Worm (Caenorhabditis elegans) whole organism, young adult: ENCODE measurements around the gene pqn-16.

ENCODE experiments used
- B0336.3 ChIP-seq: fragments of 200-800 bp; sonication (Bioruptor generic); IDR thresholded peaks from 2 replicates; pipeline ENCODE4 v1.3.6; 2022; ENCODE audit warnings: missing genetic modification characterization, missing compliant biosample characterization
- F10E7.11 ChIP-seq: sonication (generic microtip); optimal IDR thresholded peaks from 2 replicates; lab custom pipeline; 2017; ENCODE audit warnings: mild to moderate bottlenecking, missing genetic modification characterization, moderate library complexity, missing compliant biosample characterization
- F22D6.2 ChIP-seq: sonication (generic microtip); optimal IDR thresholded peaks from 2 replicates; lab custom pipeline; 2016; ENCODE audit warnings: mild to moderate bottlenecking, missing genetic modification characterization, missing compliant biosample characterization
- F57C9.4 ChIP-seq: sonication (generic microtip); optimal IDR thresholded peaks from 2 replicates; lab custom pipeline; 2017; ENCODE audit warnings: mild to moderate bottlenecking, missing genetic modification characterization, missing compliant biosample characterization
- Y53G8AR.9 ChIP-seq: fragments of 200-800 bp; sonication (Bioruptor generic); conservative IDR thresholded peaks from 2 replicates; pipeline ENCODE4 v1.3.6; 2022; ENCODE audit warnings: missing genetic modification reagents, missing genetic modification characterization, missing compliant biosample characterization
- Y67H2A.10 ChIP-seq: fragments of 200-800 bp; sonication (Bioruptor generic); conservative IDR thresholded peaks from 2 replicates; pipeline ENCODE4 v1.3.6; 2022; ENCODE audit warnings: missing genetic modification reagents, missing genetic modification characterization, missing compliant biosample characterization
- ama-1 ChIP-seq, 3 experiments: fragments of 150-350 bp in 1 of 3; sonication (generic microtip) in 2 of 3; optimal IDR thresholded peaks; 2 replicates each; lab custom pipeline; 2014 to 2018; ENCODE audit warnings: missing biosample characterization in 2 of 3, missing genetic modification characterization in 2 of 3, missing genetic modification reagents in 2 of 3
- athp-1 ChIP-seq: sonication (generic microtip); optimal IDR thresholded peaks from 2 replicates; lab custom pipeline; 2017; ENCODE audit warnings: mild to moderate bottlenecking, missing genetic modification characterization, missing compliant biosample characterization
- bed-2 ChIP-seq: fragments of 200-800 bp; sonication (Bioruptor generic); IDR thresholded peaks from 2 replicates; pipeline ENCODE4 v1.3.6; 2022; ENCODE audit warnings: missing genetic modification reagents, missing genetic modification characterization, missing compliant biosample characterization
- ceh-100 ChIP-seq: fragments of 200-800 bp; sonication (Bioruptor generic); IDR thresholded peaks from 2 replicates; pipeline ENCODE4 v1.3.6; 2022; ENCODE audit warnings: missing genetic modification reagents, missing genetic modification characterization, missing compliant biosample characterization
- dpff-1 ChIP-seq: sonication (generic microtip); optimal IDR thresholded peaks from 2 replicates; lab custom pipeline; 2017; ENCODE audit warnings: mild to moderate bottlenecking, missing genetic modification characterization, missing compliant biosample characterization
- egl-18 ChIP-seq: fragments of 200-800 bp; sonication (Bioruptor generic); IDR thresholded peaks from 2 replicates; pipeline ENCODE4 v1.3.6; 2022; ENCODE audit warnings: missing genetic modification reagents, missing genetic modification characterization, missing compliant biosample characterization
- fkh-3 ChIP-seq: sonication (generic microtip); optimal IDR thresholded peaks from 2 replicates; lab custom pipeline; 2016; ENCODE audit warnings: mild to moderate bottlenecking, missing genetic modification characterization, missing compliant biosample characterization
- gei-17 ChIP-seq: fragments of 200-800 bp; sonication (Bioruptor generic); optimal IDR thresholded peaks from 2 replicates; lab custom pipeline; 2018; ENCODE audit warnings: mild to moderate bottlenecking, missing genetic modification characterization, missing compliant biosample characterization
- hlh-12 ChIP-seq: sonication (generic microtip); optimal IDR thresholded peaks from 2 replicates; lab custom pipeline; 2016; ENCODE audit warnings: missing genetic modification characterization, missing compliant biosample characterization
- hlh-26 ChIP-seq: fragments of 200-800 bp; sonication (Bioruptor generic); conservative IDR thresholded peaks from 2 replicates; pipeline ENCODE4 v1.3.6; 2022; ENCODE audit warnings: missing genetic modification reagents, missing genetic modification characterization, missing compliant biosample characterization
- hmg-20 ChIP-seq: fragments of 200-800 bp; sonication (Bioruptor generic); IDR thresholded peaks from 2 replicates; pipeline ENCODE4 v1.3.6; 2022; ENCODE audit warnings: missing genetic modification reagents, missing genetic modification characterization, missing compliant biosample characterization
- hrde-1 ChIP-seq: sonication (generic microtip); optimal IDR thresholded peaks from 2 replicates; lab custom pipeline; 2016; ENCODE audit warnings: missing genetic modification characterization, mild to moderate bottlenecking, missing compliant biosample characterization, moderate library complexity, missing genotype, missing genetic modification reagents, borderline replicate concordance
- lag-1 ChIP-seq: fragments of 200-800 bp; sonication (Bioruptor generic); IDR thresholded peaks from 2 replicates; pipeline ENCODE4 v1.3.6; 2022; ENCODE audit warnings: missing genetic modification reagents, missing genetic modification characterization, missing compliant biosample characterization
- let-607 ChIP-seq, 2 experiments: fragments of 200-800 bp in 1 of 2; sonication (Bioruptor generic) in 1 of 2; sonication (generic microtip) in 1 of 2; optimal IDR thresholded peaks; 2 replicates each; lab custom pipeline; 2016 to 2018; ENCODE audit warnings: mild to moderate bottlenecking in 2 of 2, missing compliant biosample characterization in 2 of 2, missing genetic modification characterization in 2 of 2, moderate library complexity in 2 of 2, missing genotype in 1 of 2
- lin-26 ChIP-seq: fragments of 200-800 bp; sonication (Bioruptor generic); IDR thresholded peaks from 2 replicates; pipeline ENCODE4 v1.3.6; 2022; ENCODE audit warnings: missing genetic modification reagents, missing genetic modification characterization, missing compliant biosample characterization
- lin-35 ChIP-seq, 3 experiments: fragments of 150-350 bp in 2 of 3; sonication (generic microtip) in 1 of 3; optimal IDR thresholded peaks; 2 replicates each; lab custom pipeline; 2014 to 2018; ENCODE audit warnings: missing biosample characterization in 3 of 3, missing genetic modification characterization in 3 of 3, missing genetic modification reagents in 3 of 3
- lsl-1 ChIP-seq: fragments of 200-800 bp; sonication (Bioruptor generic); optimal IDR thresholded peaks from 2 replicates; lab custom pipeline; 2018; ENCODE audit warnings: mild to moderate bottlenecking, missing genetic modification characterization, moderate library complexity, missing compliant biosample characterization
- madf-8 ChIP-seq: fragments of 200-800 bp; sonication (Bioruptor generic); conservative IDR thresholded peaks from 2 replicates; pipeline ENCODE4 v1.3.6; 2022; ENCODE audit warnings: missing genetic modification reagents, missing genetic modification characterization, missing compliant biosample characterization
- mcd-1 ChIP-seq: fragments of 200-800 bp; sonication (Bioruptor generic); IDR thresholded peaks from 2 replicates; pipeline ENCODE4 v1.3.6; 2022; ENCODE audit warnings: missing genetic modification reagents, missing genetic modification characterization, missing compliant biosample characterization
- nhr-179 ChIP-seq: sonication (generic microtip); optimal IDR thresholded peaks from 2 replicates; lab custom pipeline; 2016; ENCODE audit warnings: mild to moderate bottlenecking, missing genetic modification characterization, missing compliant biosample characterization
- pha-4 ChIP-seq: fragments of 150-350 bp; sonication (generic microtip); optimal IDR thresholded peaks from 2 replicates; lab custom pipeline; 2014; ENCODE audit warnings: missing biosample characterization, missing genetic modification reagents, missing genetic modification characterization
- repo-1 ChIP-seq: sonication (generic microtip); optimal IDR thresholded peaks from 2 replicates; lab custom pipeline; 2017; ENCODE audit warnings: mild to moderate bottlenecking, missing genetic modification characterization, missing compliant biosample characterization
- sdz-38 ChIP-seq: sonication (generic microtip); optimal IDR thresholded peaks from 2 replicates; lab custom pipeline; 2016; ENCODE audit warnings: missing genotype, missing genetic modification characterization, missing compliant biosample characterization
- snpc-1.1 ChIP-seq: sonication (generic microtip); optimal IDR thresholded peaks from 2 replicates; lab custom pipeline; 2017; ENCODE audit warnings: missing genetic modification characterization, mild to moderate bottlenecking, missing compliant biosample characterization, antibody characterized with exemption, moderate library complexity, missing genotype, missing genetic modification reagents; ENCODE audit not compliant: insufficient read depth
- snpc-4 ChIP-seq, 5 experiments: fragments of 150-350 bp in 1 of 5; sonication (generic microtip) in 4 of 5; optimal IDR thresholded peaks; 2 replicates each; lab custom pipeline; 2014 to 2018; ENCODE audit warnings: missing genetic modification characterization in 5 of 5, missing biosample characterization in 3 of 5, antibody characterized with exemption in 2 of 5, mild to moderate bottlenecking in 2 of 5, missing compliant biosample characterization in 2 of 5, missing genotype in 2 of 5, moderate library complexity in 2 of 5, missing genetic modification reagents in 1 of 5
- somi-1 ChIP-seq: fragments of 200-800 bp; sonication (Bioruptor generic); optimal IDR thresholded peaks from 2 replicates; lab custom pipeline; 2018; ENCODE audit warnings: mild to moderate bottlenecking, missing genetic modification characterization, missing compliant biosample characterization
- tlf-1 ChIP-seq: fragments of 200-800 bp; sonication (Bioruptor generic); optimal IDR thresholded peaks from 2 replicates; lab custom pipeline; 2018; ENCODE audit warnings: mild to moderate bottlenecking, missing genetic modification characterization, missing compliant biosample characterization
- unc-62 ChIP-seq: fragments of 150-350 bp; optimal IDR thresholded peaks from 2 replicates; lab custom pipeline; 2014; ENCODE audit warnings: missing biosample characterization, missing genetic modification reagents, missing genetic modification characterization
- zfh-2 ChIP-seq: fragments of 200-800 bp; sonication (Bioruptor generic); conservative IDR thresholded peaks from 2 replicates; pipeline ENCODE4 v1.3.6; 2022; ENCODE audit warnings: missing genetic modification reagents, missing genetic modification characterization, missing compliant biosample characterization
- ztf-18 ChIP-seq: sonication (generic microtip); optimal IDR thresholded peaks from 2 replicates; lab custom pipeline; 2016; ENCODE audit warnings: missing genotype, mild to moderate bottlenecking, missing genetic modification characterization, missing compliant biosample characterization
- ztf-3 ChIP-seq: fragments of 200-800 bp; sonication (Bioruptor generic); optimal IDR thresholded peaks from 2 replicates; lab custom pipeline; 2018; ENCODE audit warnings: mild to moderate bottlenecking, missing genetic modification characterization, missing compliant biosample characterization
- ztf-6 ChIP-seq: fragments of 200-800 bp; sonication (Bioruptor generic); IDR thresholded peaks from 2 replicates; pipeline ENCODE4 v1.3.6; 2022; ENCODE audit warnings: missing genetic modification reagents, missing genetic modification characterization, missing compliant biosample characterization

Gene pqn-16

DNA sequence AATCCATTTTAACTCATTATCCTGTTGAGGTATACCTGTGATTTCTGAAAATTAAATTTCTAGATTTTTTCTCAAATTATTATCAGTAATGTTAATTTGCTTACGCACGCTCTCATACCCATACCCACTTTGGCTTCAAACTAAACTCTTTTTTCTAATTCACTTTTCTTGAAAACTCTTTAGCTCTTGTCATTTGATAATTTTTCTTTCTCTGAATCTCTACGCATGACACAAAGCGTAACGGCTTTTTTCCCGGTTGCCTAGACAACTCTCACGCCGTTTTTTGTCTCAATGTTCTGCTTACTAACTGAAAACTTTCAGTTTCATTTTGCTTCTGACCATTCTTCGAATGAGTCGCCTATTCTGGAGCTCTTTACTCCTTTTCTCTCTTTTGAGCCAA is 39.9 kb upstream of the pqn-16 start, which contains the start of gene B0222.1:
Gene B0222.1 (plus strand): TSS at position 306 of the 400 bp plus-strand sequence.
- no peak for TF ChIP-seq hmg-20 (GFP tag; lab: Robert Waterston, UW)

DNA sequence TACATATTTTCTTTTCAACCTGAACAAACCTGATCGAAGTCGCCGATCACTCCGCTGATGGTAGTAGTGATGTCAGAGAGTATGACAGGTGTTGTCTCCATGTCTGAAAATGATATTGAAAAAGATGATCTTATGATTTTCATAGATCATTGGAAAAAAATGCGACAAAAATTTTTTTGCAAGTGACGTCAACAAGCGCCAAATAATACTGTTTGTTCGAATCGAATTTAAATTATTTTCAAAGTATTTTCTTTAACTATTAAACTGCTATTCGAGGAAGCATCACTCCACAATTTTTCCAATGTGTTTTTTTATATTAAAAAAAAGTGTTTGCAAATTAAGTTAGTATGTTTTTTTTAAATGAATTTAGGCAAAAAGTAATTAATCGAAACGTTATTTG is 36.3 kb upstream of the pqn-16 start, which contains the start of gene pitr-2:
Gene pitr-2 (minus strand): TSS at position 101 of the 400 bp plus-strand sequence.
- TF ChIP-seq gei-17, result no peak
- no peak for TF ChIP-seq ztf-6 (GFP tag; lab: Robert Waterston, UW)
- no peak for TF ChIP-seq pha-4 (tag; lab: Kevin White, UChicago)
- TF ChIP-seq F57C9.4 (tag; lab: Kevin White, UChicago), result no peak
- no peak for TF ChIP-seq ztf-18 (tag; lab: Kevin White, UChicago)
- no peak for TF ChIP-seq tlf-1 (GFP tag; lab: Kevin White, UChicago)
- TF ChIP-seq hlh-12 (tag; lab: Kevin White, UChicago), result no peak
- TF ChIP-seq ama-1 (optimal IDR thresholded peaks at IDR 0.05; lab: Kevin White, UChicago), result no peak
- TF ChIP-seq ama-1 (GFP tag; optimal IDR thresholded peaks at IDR 0.05; lab: Kevin White, UChicago), result no peak
- no peak for TF ChIP-seq sdz-38
- no peak for TF ChIP-seq madf-8 (GFP tag; lab: Robert Waterston, UW)
- no peak for TF ChIP-seq snpc-4 (GFP tag; optimal IDR thresholded peaks at IDR 0.05; lab: Kevin White, UChicago)
- TF ChIP-seq snpc-4 (tag; optimal IDR thresholded peaks at IDR 0.05; lab: Kevin White, UChicago), result no peak
- TF ChIP-seq hlh-26 (GFP tag; lab: Robert Waterston, UW), result no peak
- no peak for TF ChIP-seq hrde-1 (tag; lab: Kevin White, UChicago)
- no peak for TF ChIP-seq lsl-1
- TF ChIP-seq repo-1 (tag; lab: Kevin White, UChicago), result no peak
- TF ChIP-seq nhr-179 (tag; lab: Kevin White, UChicago), result no peak
- TF ChIP-seq dpff-1 (tag; lab: Kevin White, UChicago), result no peak
- TF ChIP-seq mcd-1 (GFP tag; lab: Robert Waterston, UW), result no peak

DNA sequence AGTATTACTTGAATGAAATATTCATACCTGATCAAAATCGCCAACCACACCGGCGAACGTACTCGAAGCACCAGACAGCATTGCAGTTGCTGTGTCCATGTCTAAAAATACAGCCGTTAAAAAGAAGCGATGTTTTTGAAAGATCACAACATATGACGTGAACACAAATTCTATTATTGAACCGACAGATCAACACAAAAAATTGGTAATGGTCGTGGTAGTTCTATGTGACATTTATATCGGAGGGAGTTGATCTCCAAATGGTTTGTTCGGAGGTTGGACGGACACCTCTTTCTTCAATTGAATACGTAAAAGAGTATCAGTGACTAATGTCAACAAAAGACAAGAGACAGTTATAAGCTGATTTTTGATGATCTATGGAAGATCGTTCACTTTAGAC is 32.6 kb upstream of the pqn-16 start, which contains the start of gene pitr-3:
Gene pitr-3 (minus strand): TSS at position 101 of the 400 bp plus-strand sequence.
- no peak for TF ChIP-seq unc-62 (GFP tag; lab: Kevin White, UChicago)
- no peak for TF ChIP-seq bed-2 (GFP tag; lab: Robert Waterston, UW)
- TF ChIP-seq snpc-1.1 (tag; lab: Kevin White, UChicago), result no peak
- no peak for TF ChIP-seq somi-1 (GFP tag; lab: Kevin White, UChicago)

DNA sequence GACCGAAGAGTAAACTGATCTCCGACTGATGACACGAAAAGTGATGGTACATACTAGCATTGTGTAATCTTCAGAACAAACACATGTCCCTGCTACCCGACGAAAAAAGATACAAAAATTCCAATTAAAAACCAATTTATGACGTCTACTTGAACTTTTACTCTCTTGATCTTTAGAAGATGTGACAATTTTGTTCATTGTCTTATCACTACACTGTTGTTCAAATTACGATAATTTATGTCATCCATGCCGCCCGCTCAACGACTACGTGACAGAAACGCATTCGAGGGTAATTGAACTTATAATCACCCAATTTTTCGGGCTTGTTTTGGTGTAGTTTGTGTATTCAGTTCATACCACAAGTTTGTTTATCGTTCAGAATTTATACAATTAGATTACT is 30.0 kb upstream of the pqn-16 start:
- TF ChIP-seq ceh-100 (no peak), lin-35 (GFP tag; optimal IDR thresholded peaks at IDR 0.05; lab: Kevin White, UChicago) (no peak), Y67H2A.10 (GFP tag; lab: Robert Waterston, UW) (no peak), let-607 (tag; optimal IDR thresholded peaks at IDR 0.05; lab: Kevin White, UChicago) (no peak), lag-1 (GFP tag; lab: Robert Waterston, UW) (no peak), B0336.3 (GFP tag; lab: Robert Waterston, UW) (no peak), lin-26 (no peak), athp-1 (tag; lab: Kevin White, UChicago) (no peak), fkh-3 (no peak), repo-1 (tag; lab: Kevin White, UChicago) (no peak), Y53G8AR.9 (GFP tag; lab: Robert Waterston, UW) (no peak), F10E7.11 (no peak), F22D6.2 (tag; lab: Kevin White, UChicago) (no peak), zfh-2 (GFP tag; lab: Robert Waterston, UW) (no peak), egl-18 (GFP tag; lab: Robert Waterston, UW) (no peak), ztf-3 (GFP tag; lab: Kevin White, UChicago) (no peak)
